Fruit fly (Drosophila melanogaster) whole organism, prepupa: Measurements from ENCODE around the gene Tace.

Experiments
- CG10631 ChIP-seq: fragments of 200-800 bp; sonication (Bioruptor generic); optimal IDR thresholded peaks from 2 replicates; lab custom pipeline; 2016; ENCODE audit warnings: missing biosample characterization, missing genetic modification characterization
- CG10669 ChIP-seq: fragments of 200-800 bp; sonication (Bioruptor generic); optimal IDR thresholded peaks from 3 replicates; lab custom pipeline; 2018; ENCODE audit warnings: missing biosample characterization, mild to moderate bottlenecking, missing genetic modification characterization, moderate library complexity
- CG11294 ChIP-seq: fragments of 200-800 bp; sonication (Bioruptor generic); IDR thresholded peaks from 2 replicates; pipeline ENCODE4 v1.3.6; 2022; ENCODE audit warnings: missing biosample characterization, missing genetic modification characterization
- CG11762 ChIP-seq: fragments of 200-800 bp; sonication (Bioruptor generic); optimal IDR thresholded peaks from 3 replicates; lab custom pipeline; 2016; ENCODE audit warnings: missing biosample characterization, missing genetic modification characterization; ENCODE audit not compliant: insufficient read depth
- CG11902 ChIP-seq: fragments of 200-800 bp; sonication (Bioruptor generic); optimal IDR thresholded peaks from 3 replicates; lab custom pipeline; 2016; ENCODE audit warnings: missing biosample characterization, missing genetic modification characterization
- CG15336 ChIP-seq: fragments of 200-800 bp; sonication (Bioruptor generic); IDR thresholded peaks from 2 replicates; pipeline ENCODE4 v1.3.6; 2022; ENCODE audit warnings: missing biosample characterization, missing genetic modification characterization
- CG1621 ChIP-seq: fragments of 200-800 bp; sonication (Bioruptor generic); optimal IDR thresholded peaks from 3 replicates; lab custom pipeline; 2018; ENCODE audit warnings: missing biosample characterization, mild to moderate bottlenecking, missing genetic modification characterization
- CG16779 ChIP-seq: fragments of 200-800 bp; sonication (Bioruptor generic); optimal IDR thresholded peaks from 3 replicates; lab custom pipeline; 2017; ENCODE audit warnings: missing biosample characterization, mild to moderate bottlenecking, missing genetic modification characterization
- CG31627 ChIP-seq: fragments of 200-800 bp; sonication (Bioruptor generic); optimal IDR thresholded peaks from 3 replicates; lab custom pipeline; 2016; ENCODE audit warnings: missing biosample characterization, missing genetic modification characterization
- CG32006 ChIP-seq: fragments of 200-800 bp; sonication (Bioruptor generic); optimal IDR thresholded peaks from 3 replicates; lab custom pipeline; 2017; ENCODE audit warnings: missing biosample characterization, mild to moderate bottlenecking, missing genetic modification characterization
- CG3919 ChIP-seq: fragments of 200-800 bp; sonication (Bioruptor generic); optimal IDR thresholded peaks from 3 replicates; lab custom pipeline; 2016; ENCODE audit warnings: missing biosample characterization, missing genetic modification characterization
- CG4318 ChIP-seq: fragments of 200-800 bp; sonication (Bioruptor generic); optimal IDR thresholded peaks from 3 replicates; lab custom pipeline; 2017; ENCODE audit warnings: missing biosample characterization, mild to moderate bottlenecking, missing genetic modification characterization
- CG6163 ChIP-seq: fragments of 200-800 bp; sonication (Bioruptor generic); IDR thresholded peaks from 3 replicates; pipeline ENCODE4 v1.3.6; 2022; ENCODE audit warnings: missing biosample characterization, missing genetic modification characterization
- CG6792 ChIP-seq: fragments of 200-800 bp; sonication (Bioruptor generic); optimal IDR thresholded peaks from 3 replicates; lab custom pipeline; 2016; ENCODE audit warnings: missing biosample characterization, missing genetic modification characterization
- CG6808 ChIP-seq: fragments of 200-800 bp; sonication (Bioruptor generic); optimal IDR thresholded peaks from 3 replicates; lab custom pipeline; 2017; ENCODE audit warnings: missing biosample characterization, missing genetic modification characterization, mild to moderate bottlenecking, moderate library complexity, missing genetic modification reagents
- CG7368 ChIP-seq: fragments of 200-800 bp; sonication (Bioruptor generic); optimal IDR thresholded peaks from 3 replicates; lab custom pipeline; 2016; ENCODE audit warnings: missing biosample characterization, missing genetic modification characterization
- CG8119 ChIP-seq: fragments of 200-800 bp; sonication (Bioruptor generic); IDR thresholded peaks from 3 replicates; pipeline ENCODE4 v1.3.6; 2022; ENCODE audit warnings: missing biosample characterization, missing genetic modification characterization
- CG8319 ChIP-seq: fragments of 200-800 bp; sonication (Bioruptor generic); optimal IDR thresholded peaks from 3 replicates; lab custom pipeline; 2016; ENCODE audit warnings: missing biosample characterization, missing genetic modification characterization
- CG8632 ChIP-seq: fragments of 200-800 bp; sonication (Bioruptor generic); optimal IDR thresholded peaks from 3 replicates; lab custom pipeline; 2016; ENCODE audit warnings: missing biosample characterization, missing genetic modification characterization
- CG9139 ChIP-seq: fragments of 200-800 bp; sonication (Bioruptor generic); optimal IDR thresholded peaks from 3 replicates; lab custom pipeline; 2017; ENCODE audit warnings: missing biosample characterization, mild to moderate bottlenecking, missing genetic modification characterization
- Eip75B ChIP-seq: fragments of 200-800 bp; sonication (Bioruptor generic); optimal IDR thresholded peaks from 3 replicates; lab custom pipeline; 2016; ENCODE audit warnings: missing biosample characterization, missing genetic modification characterization
- Eip78C ChIP-seq: fragments of 200-800 bp; sonication (Bioruptor generic); peaks from one replicate; lab custom pipeline; 2016; ENCODE audit warnings: missing biosample characterization, missing genetic modification characterization
- Ets21C ChIP-seq: fragments of 200-800 bp; sonication (Bioruptor generic); optimal IDR thresholded peaks from 3 replicates; lab custom pipeline; 2016; ENCODE audit warnings: missing biosample characterization, missing genetic modification characterization
- Ets96B ChIP-seq: fragments of 200-800 bp; optimal IDR thresholded peaks from 2 replicates; lab custom pipeline; 2019; ENCODE audit warnings: missing biosample characterization, mild to moderate bottlenecking, missing genetic modification characterization, moderate library complexity
- Gug ChIP-seq: fragments of 200-800 bp; sonication (Bioruptor generic); IDR thresholded peaks from 2 replicates; pipeline ENCODE4 v1.3.6; 2022; ENCODE audit warnings: missing biosample characterization, missing genetic modification characterization
- Hr38 ChIP-seq: sonication (Bioruptor generic); optimal IDR thresholded peaks from 2 replicates; lab custom pipeline; 2016; ENCODE audit warnings: missing biosample characterization, missing genetic modification characterization
- Hr39 ChIP-seq: fragments of 200-800 bp; sonication (Bioruptor generic); optimal IDR thresholded peaks from 2 replicates; lab custom pipeline; 2016; ENCODE audit warnings: missing biosample characterization, missing genetic modification characterization
- Hr4 ChIP-seq: fragments of 200-800 bp; sonication (Bioruptor generic); optimal IDR thresholded peaks from 3 replicates; lab custom pipeline; 2016; ENCODE audit warnings: missing biosample characterization, missing genetic modification characterization
- Lpt ChIP-seq: fragments of 200-800 bp; sonication (Bioruptor generic); optimal IDR thresholded peaks from 3 replicates; lab custom pipeline; 2016; ENCODE audit warnings: missing biosample characterization, missing genetic modification characterization
- OdsH ChIP-seq: fragments of 200-800 bp; sonication (Bioruptor generic); optimal IDR thresholded peaks from 3 replicates; lab custom pipeline; 2016; ENCODE audit warnings: missing biosample characterization, missing genetic modification characterization
- Smox ChIP-seq: fragments of 200-800 bp; sonication (Bioruptor generic); optimal IDR thresholded peaks from 3 replicates; lab custom pipeline; 2016; ENCODE audit warnings: missing biosample characterization, missing genetic modification characterization
- Sox102F ChIP-seq: fragments of 200-800 bp; sonication (Bioruptor generic); optimal IDR thresholded peaks from 2 replicates; lab custom pipeline; 2016; ENCODE audit warnings: missing biosample characterization, mild to moderate bottlenecking, missing genetic modification characterization
- achi ChIP-seq: fragments of 200-800 bp; sonication (Bioruptor generic); optimal IDR thresholded peaks from 3 replicates; lab custom pipeline; 2016; ENCODE audit warnings: missing biosample characterization, missing genetic modification characterization
- acj6 ChIP-seq: fragments of 200-800 bp; sonication (Bioruptor generic); optimal IDR thresholded peaks from 3 replicates; lab custom pipeline; 2016; ENCODE audit warnings: missing biosample characterization, missing genetic modification characterization
- cyc ChIP-seq: fragments of 200-800 bp; sonication (Bioruptor generic); optimal IDR thresholded peaks from 3 replicates; lab custom pipeline; 2016; ENCODE audit warnings: missing biosample characterization, missing genetic modification characterization
- dac ChIP-seq: fragments of 200-800 bp; sonication (Bioruptor generic); optimal IDR thresholded peaks from 2 replicates; lab custom pipeline; 2017; ENCODE audit warnings: missing biosample characterization, mild to moderate bottlenecking, missing genetic modification characterization
- dsx ChIP-seq: fragments of 200-800 bp; optimal IDR thresholded peaks from 3 replicates; lab custom pipeline; 2019; ENCODE audit warnings: missing biosample characterization, mild to moderate bottlenecking, missing genetic modification characterization, moderate library complexity; ENCODE audit not compliant: poor library complexity, severe bottlenecking
- eg ChIP-seq: fragments of 200-800 bp; sonication (Bioruptor generic); IDR thresholded peaks from 3 replicates; pipeline ENCODE4 v1.3.6; 2022; ENCODE audit warnings: missing biosample characterization, missing genetic modification characterization
- fd59A ChIP-seq: fragments of 200-800 bp; sonication (Bioruptor generic); optimal IDR thresholded peaks from 2 replicates; lab custom pipeline; 2017; ENCODE audit warnings: missing biosample characterization, mild to moderate bottlenecking, missing genetic modification characterization, missing genetic modification reagents
- fd85E ChIP-seq: fragments of 200-800 bp; sonication (Bioruptor generic); optimal IDR thresholded peaks from 3 replicates; lab custom pipeline; 2016; ENCODE audit warnings: missing biosample characterization, missing genetic modification characterization
- fkh ChIP-seq: fragments of 200-800 bp; sonication (Bioruptor generic); optimal IDR thresholded peaks from 3 replicates; lab custom pipeline; 2017; ENCODE audit warnings: missing biosample characterization, mild to moderate bottlenecking, missing genetic modification characterization, moderate library complexity
- lz ChIP-seq: fragments of 200-800 bp; sonication (Bioruptor generic); optimal IDR thresholded peaks from 3 replicates; lab custom pipeline; 2016; ENCODE audit warnings: missing biosample characterization, missing genetic modification characterization
- net ChIP-seq: fragments of 200-800 bp; sonication (Bioruptor generic); optimal IDR thresholded peaks from 3 replicates; lab custom pipeline; 2016; ENCODE audit warnings: missing biosample characterization, missing genetic modification characterization
- salr ChIP-seq, 2 experiments: fragments of 200-800 bp; sonication (Bioruptor generic); optimal IDR thresholded peaks; 3 replicates each; lab custom pipeline; 2016 to 2018; ENCODE audit warnings: missing biosample characterization in 2 of 2, missing genetic modification characterization in 2 of 2, mild to moderate bottlenecking in 1 of 2
- spab ChIP-seq: fragments of 200-800 bp; sonication (Bioruptor generic); optimal IDR thresholded peaks from 2 replicates; lab custom pipeline; 2017; ENCODE audit warnings: missing biosample characterization, mild to moderate bottlenecking, missing genetic modification characterization, missing genetic modification reagents
- topi ChIP-seq: fragments of 200-800 bp; sonication (Bioruptor generic); optimal IDR thresholded peaks from 3 replicates; lab custom pipeline; 2016; ENCODE audit warnings: missing biosample characterization, missing genetic modification characterization
- vri ChIP-seq: fragments of 200-800 bp; sonication (Bioruptor generic); optimal IDR thresholded peaks from 3 replicates; lab custom pipeline; 2016; ENCODE audit warnings: missing biosample characterization, mild to moderate bottlenecking, missing genetic modification characterization

The Tace gene

dm6 chr3R:30021009-30021408, 20.7 kb downstream of the Tace start (continued):
- no peak for TF ChIP-seq CG31627 (GFP tag; lab: Kevin White, UChicago)
- no peak for TF ChIP-seq Hr38 (GFP tag; lab: Kevin White, UChicago)
- TF ChIP-seq CG8119 (GFP tag; lab: Robert Waterston, UW) = peak; percentile 52
- peak; percentile 24 for TF ChIP-seq Sox102F
- no peak for TF ChIP-seq dsx (GFP tag; lab: Kevin White, UChicago)
- TF ChIP-seq CG10631 (GFP tag; lab: Kevin White, UChicago) = peak; percentile 12
- TF ChIP-seq net = peak; percentile 33
- TF ChIP-seq topi (GFP tag; lab: Kevin White, UChicago) = peak; percentile 12
- peak; percentile 31 for TF ChIP-seq CG3919
- TF ChIP-seq CG11294 (GFP tag; lab: Robert Waterston, UW) = peak; percentile 12; the same call in 1 of the 2 replicates
- no peak for TF ChIP-seq Eip75B (GFP tag; lab: Kevin White, UChicago)
- TF ChIP-seq Lpt (GFP tag; lab: Kevin White, UChicago) = no peak
- TF ChIP-seq fkh = no peak

DNA sequence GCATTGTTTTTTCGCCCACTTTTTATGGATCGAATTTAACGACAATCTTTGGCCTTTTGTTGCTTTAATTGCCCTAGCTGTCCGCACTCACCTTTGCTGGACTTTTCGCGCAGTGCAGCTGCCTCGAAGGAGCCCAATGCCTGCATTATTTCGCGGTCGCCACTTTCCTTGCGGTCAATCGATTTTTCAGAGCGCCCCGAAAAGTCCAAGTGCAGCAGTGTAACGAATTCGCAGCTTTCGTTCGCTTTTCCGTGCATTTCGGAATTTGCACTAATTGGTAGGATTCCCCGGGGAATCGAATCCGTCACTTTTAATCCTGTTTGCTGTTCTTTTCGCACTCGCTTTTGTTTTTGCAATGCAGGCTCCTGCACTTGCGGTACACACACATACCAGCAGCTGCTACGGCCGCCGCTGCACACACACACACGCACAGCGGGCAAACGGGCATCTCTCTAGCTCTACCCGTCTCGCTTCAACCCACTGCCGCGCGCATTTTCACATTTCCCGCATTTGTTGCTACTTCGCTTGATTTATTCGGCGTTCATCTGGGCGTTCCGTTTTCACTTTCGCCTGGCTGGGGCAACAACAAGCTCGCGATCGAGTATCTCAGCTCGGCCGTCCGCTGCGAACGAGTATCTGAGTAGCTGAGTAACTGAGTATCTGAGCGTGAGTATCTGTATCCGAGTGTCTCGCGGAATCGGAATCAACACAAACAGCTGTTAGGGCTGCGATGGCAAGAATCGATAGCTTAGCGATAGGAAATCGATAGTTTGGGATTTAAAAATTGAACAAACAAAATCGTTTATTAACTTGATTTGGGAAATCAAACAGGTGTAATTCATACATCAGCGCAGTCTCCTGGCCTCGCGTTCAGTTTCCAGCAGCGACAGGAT, 21.5 kb downstream of the Tace start, which contains the start of gene Mgat2:
TSS of gene Mgat2 (minus strand) at position 663 of the 893 bp plus-strand sequence.
- TF ChIP-seq spab (GFP tag; lab: Kevin White, UChicago) = no peak
- TF ChIP-seq OdsH (GFP tag; lab: Kevin White, UChicago) = no peak
- peak; percentile 80 for TF ChIP-seq Eip78C (GFP tag; lab: Kevin White, UChicago)
- TF ChIP-seq dac (GFP tag; lab: Kevin White, UChicago) = no peak
- no peak for TF ChIP-seq fd85E (GFP tag; lab: Kevin White, UChicago)
- TF ChIP-seq Hr4 (GFP tag; lab: Kevin White, UChicago) = no peak
- TF ChIP-seq Ets96B = no peak
- peak; percentile 74 for TF ChIP-seq CG15336
- TF ChIP-seq achi (GFP tag; lab: Kevin White, UChicago) = no peak
- TF ChIP-seq acj6 (GFP tag; lab: Kevin White, UChicago) = no peak
- TF ChIP-seq vri (GFP tag; lab: Kevin White, UChicago) = no peak
- TF ChIP-seq fd59A = no peak
- TF ChIP-seq CG3919 = no peak
- no peak for TF ChIP-seq Ets21C (GFP tag; lab: Kevin White, UChicago)
- TF ChIP-seq CG8119 (GFP tag; lab: Robert Waterston, UW) = peak; percentile 63; the same call in 2 of the 3 replicates
- TF ChIP-seq CG8319 = no peak
- TF ChIP-seq Smox (GFP tag; lab: Kevin White, UChicago) = no peak
- no peak for TF ChIP-seq fkh
- no peak for TF ChIP-seq CG11762 (GFP tag; lab: Kevin White, UChicago)
- TF ChIP-seq Hr39 = no peak
- no peak for TF ChIP-seq CG6792 (GFP tag; lab: Kevin White, UChicago)
- TF ChIP-seq salr (GFP tag; optimal IDR thresholded peaks at IDR 0.05; lab: Kevin White, UChicago) = no peak
- no peak for TF ChIP-seq Eip75B (GFP tag; lab: Kevin White, UChicago)
- TF ChIP-seq Hr38 (GFP tag; lab: Kevin White, UChicago) = no peak
- TF ChIP-seq CG10669 (GFP tag; lab: Kevin White, UChicago) = peak; percentile 35
- no peak; the same call in 1 of the 3 replicates for TF ChIP-seq CG6163 (GFP tag; lab: Robert Waterston, UW)
- peak; percentile 50 for TF ChIP-seq CG16779
- TF ChIP-seq CG9139 (GFP tag; lab: Kevin White, UChicago) = no peak
- peak; percentile 62; the same call in 2 of the 3 replicates for TF ChIP-seq eg (GFP tag; lab: Robert Waterston, UW)
- no peak for TF ChIP-seq Gug (GFP tag; lab: Robert Waterston, UW)
- TF ChIP-seq cyc (GFP tag; lab: Kevin White, UChicago) = no peak
- no peak for TF ChIP-seq CG8632
- TF ChIP-seq CG4318 (GFP tag; lab: Kevin White, UChicago) = no peak
- peak; percentile 42 for TF ChIP-seq CG1621 (tag; lab: Kevin White, UChicago)
- no peak for TF ChIP-seq CG32006 (GFP tag; lab: Kevin White, UChicago)
- no peak for TF ChIP-seq CG7368
- TF ChIP-seq lz (GFP tag; lab: Kevin White, UChicago) = no peak
- TF ChIP-seq CG10631 (GFP tag; lab: Kevin White, UChicago) = no peak
- TF ChIP-seq CG11902 (GFP tag; lab: Kevin White, UChicago) = no peak
- TF ChIP-seq CG6808 = no peak
- TF ChIP-seq CG11294 (GFP tag; lab: Robert Waterston, UW) = no peak
- TF ChIP-seq Sox102F = no peak
- TF ChIP-seq topi (GFP tag; lab: Kevin White, UChicago) = peak; percentile 10
- TF ChIP-seq net = no peak
- peak; percentile 68 for TF ChIP-seq Lpt (GFP tag; lab: Kevin White, UChicago)
